Worm (Caenorhabditis elegans): ENCODE measurements around the gene ZK1010.12.

The ZK1010.12 gene

DNA sequence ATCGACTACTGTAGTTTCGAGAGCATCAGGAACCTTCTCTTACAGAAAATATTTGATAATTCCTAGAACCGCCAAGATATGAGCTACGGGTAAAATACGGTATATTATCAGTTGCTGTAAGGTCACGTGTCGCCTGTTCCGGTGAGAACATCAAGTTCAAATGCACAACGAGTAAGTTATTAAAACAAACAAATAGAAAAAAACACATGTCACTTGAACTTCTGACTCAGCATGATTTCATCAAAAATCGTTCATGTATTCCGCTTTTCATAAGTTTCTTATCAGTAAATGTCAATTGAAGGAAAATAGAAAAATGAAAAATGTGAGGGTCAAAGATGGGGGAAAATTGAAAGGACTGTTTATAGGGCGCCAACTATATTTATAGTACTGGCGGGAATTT lies 30.4 kb upstream of the ZK1010.12 start:
- TF ChIP-seq fax-1 (tag; optimal IDR thresholded peaks at IDR 0.05) = no peak
- TF ChIP-seq pros-1 (tag; optimal IDR thresholded peaks at IDR 0.05) = no peak
- TF ChIP-seq pha-2 (tag; optimal IDR thresholded peaks at IDR 0.05) = no peak
- no peak for TF ChIP-seq ets-4 (tag; optimal IDR thresholded peaks at IDR 0.05)
- TF ChIP-seq ceh-30 (tag; optimal IDR thresholded peaks at IDR 0.05) = no peak
- TF ChIP-seq ceh-45 (GFP tag; IDR thresholded peaks at IDR 0.05) = no peak
- no peak for TF ChIP-seq lin-11 (tag; optimal IDR thresholded peaks at IDR 0.05)
- TF ChIP-seq nhr-232 (tag; optimal IDR thresholded peaks at IDR 0.05) = no peak
- no peak for TF ChIP-seq fkh-6 (tag; optimal IDR thresholded peaks at IDR 0.05)
- TF ChIP-seq sox-4 (tag; optimal IDR thresholded peaks at IDR 0.05) = no peak
- TF ChIP-seq hlh-15 (tag; optimal IDR thresholded peaks at IDR 0.05) = no peak
- no peak for TF ChIP-seq ceh-34 (tag; optimal IDR thresholded peaks at IDR 0.05)
- TF ChIP-seq ceh-24 (tag; optimal IDR thresholded peaks at IDR 0.05) = no peak
- TF ChIP-seq ceh-2 (tag; optimal IDR thresholded peaks at IDR 0.05) = no peak
- no peak for TF ChIP-seq ceh-19 (GFP tag; optimal IDR thresholded peaks at IDR 0.05)
- no peak for TF ChIP-seq ttx-3 (tag; optimal IDR thresholded peaks at IDR 0.05)
- no peak for TF ChIP-seq sox-2 (GFP tag; IDR thresholded peaks at IDR 0.05)

DNA sequence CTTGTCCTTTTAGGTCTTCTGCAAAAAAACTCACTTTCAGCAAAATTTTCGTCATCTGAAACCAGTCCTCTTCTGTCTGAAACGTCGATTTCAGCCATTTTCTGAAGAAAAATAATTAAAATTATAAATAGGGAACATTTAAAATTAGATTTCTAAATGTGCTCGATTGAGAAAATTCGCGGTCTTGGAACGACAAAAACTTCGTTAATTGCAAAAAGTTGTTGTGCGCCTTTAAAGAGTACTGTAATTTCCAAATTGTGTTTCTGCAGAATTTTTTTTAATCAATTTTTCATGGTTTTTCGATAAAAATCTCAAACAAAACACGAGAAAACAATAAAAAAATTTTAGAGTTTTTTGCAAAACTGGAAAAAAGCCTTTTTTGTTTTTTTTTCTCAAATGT lies 24.2 kb upstream of the ZK1010.12 start, which contains the start of gene ttm-1:
Gene ttm-1 (minus strand): TSS at position 101 of the 400 bp plus-strand sequence.
- TF ChIP-seq gmeb-2 (tag; optimal IDR thresholded peaks at IDR 0.05) = no peak
- no peak for TF ChIP-seq lim-6 (tag; optimal IDR thresholded peaks at IDR 0.05)
- no peak for TF ChIP-seq ceh-6 (GFP tag; optimal IDR thresholded peaks at IDR 0.05)
- TF ChIP-seq elt-2 (tag; optimal IDR thresholded peaks at IDR 0.05) = no peak
- no peak for TF ChIP-seq pha-2 (tag; optimal IDR thresholded peaks at IDR 0.05)
- TF ChIP-seq syd-9 (tag; optimal IDR thresholded peaks at IDR 0.05) = no peak
- TF ChIP-seq ama-1 (optimal IDR thresholded peaks at IDR 0.05) = no peak
- TF ChIP-seq pha-4 (tag; optimal IDR thresholded peaks at IDR 0.05) = no peak
- no peak for TF ChIP-seq sox-4 (tag; optimal IDR thresholded peaks at IDR 0.05)
- no peak for TF ChIP-seq ahr-1 (tag; optimal IDR thresholded peaks at IDR 0.05)
- TF ChIP-seq unc-55 (GFP tag; optimal IDR thresholded peaks at IDR 0.05) = no peak
- TF ChIP-seq ceh-2 (tag; optimal IDR thresholded peaks at IDR 0.05) = no peak
- no peak for TF ChIP-seq F13H6.1 (tag; optimal IDR thresholded peaks at IDR 0.05)
- TF ChIP-seq hlh-15 (tag; optimal IDR thresholded peaks at IDR 0.05) = no peak
- TF ChIP-seq fkh-6 (tag; optimal IDR thresholded peaks at IDR 0.05) = no peak
- no peak for TF ChIP-seq pat-9 (tag; optimal IDR thresholded peaks at IDR 0.05)

DNA sequence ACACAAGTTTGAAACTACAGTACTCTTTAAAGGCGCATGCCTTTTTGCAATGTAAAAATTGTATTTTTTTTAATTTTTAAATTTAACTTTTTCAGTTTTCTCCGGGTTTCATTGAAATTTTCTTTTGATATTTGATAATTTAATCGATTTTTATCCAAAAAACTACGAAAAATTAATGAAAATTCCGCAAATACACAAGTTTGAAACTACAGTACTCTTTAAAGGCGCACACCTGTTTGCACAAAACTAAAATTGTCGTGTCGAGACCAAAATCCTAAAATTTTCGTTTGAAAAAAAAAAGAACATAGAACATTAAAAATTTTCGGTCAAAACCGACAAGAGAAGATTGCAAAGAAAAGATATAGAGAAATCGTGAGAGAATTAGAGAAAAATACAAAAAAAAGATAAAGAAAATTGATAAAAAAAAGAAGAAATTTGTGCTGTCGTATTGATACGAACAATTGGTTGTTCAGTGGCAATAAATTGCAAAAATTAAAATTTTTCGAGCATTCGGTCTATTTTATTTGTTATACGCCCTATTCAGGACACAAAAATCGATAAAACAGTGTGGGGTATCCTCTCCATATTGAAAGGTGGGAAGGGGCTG lies 23.6 kb upstream of the ZK1010.12 start:
- TF ChIP-seq elt-2 (tag; optimal IDR thresholded peaks at IDR 0.05) (peak; percentile 64), unc-86 (tag; optimal IDR thresholded peaks at IDR 0.05) (no peak)

DNA sequence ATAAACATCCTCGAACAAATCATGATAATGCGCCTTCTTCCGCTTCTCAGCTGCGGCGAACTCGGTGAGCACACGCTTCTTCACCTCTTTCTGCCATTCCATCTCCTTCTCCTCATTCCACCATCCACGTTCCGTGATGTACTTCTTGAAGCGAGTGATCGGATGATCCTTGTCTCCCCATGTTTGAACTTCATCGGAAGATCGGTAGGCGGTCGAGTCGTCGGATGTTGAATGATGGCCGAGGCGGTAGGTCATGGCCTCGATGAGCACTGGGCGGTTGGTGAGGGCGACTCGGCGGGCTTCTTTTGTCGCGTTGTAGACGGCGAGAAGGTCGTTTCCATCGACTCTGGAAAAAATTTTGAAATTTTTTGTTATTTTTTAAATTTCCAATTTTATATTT lies 22.8 kb upstream of the ZK1010.12 start:
- TF ChIP-seq C08G9.2 (tag; optimal IDR thresholded peaks at IDR 0.05) (no peak), elt-2 (tag; optimal IDR thresholded peaks at IDR 0.05) (no peak), fkh-6 (tag; optimal IDR thresholded peaks at IDR 0.05) (no peak), zip-5 (tag; optimal IDR thresholded peaks at IDR 0.05) (no peak), T23F11.4 (GFP tag; optimal IDR thresholded peaks at IDR 0.05) (no peak), syd-9 (tag; optimal IDR thresholded peaks at IDR 0.05) (no peak), unc-42 (tag; optimal IDR thresholded peaks at IDR 0.05) (no peak), hlh-30 (tag; optimal IDR thresholded peaks at IDR 0.05; ENCODE audit: insufficient read depth) (no peak), pag-3 (tag; optimal IDR thresholded peaks at IDR 0.05; ENCODE audit: borderline replicate concordance) (no peak), dve-1 (tag; optimal IDR thresholded peaks at IDR 0.05) (no peak), K09A11.1 (tag; optimal IDR thresholded peaks at IDR 0.05; ENCODE audit: insufficient read depth) (no peak), ceh-31 (tag; optimal IDR thresholded peaks at IDR 0.05) (no peak), elt-4 (tag; optimal IDR thresholded peaks at IDR 0.05) (no peak), ama-1 (optimal IDR thresholded peaks at IDR 0.05) (no peak), C38D4.7 (GFP tag; optimal IDR thresholded peaks at IDR 0.05) (no peak), pqm-1 (tag; optimal IDR thresholded peaks at IDR 0.05) (no peak), pha-2 (tag; optimal IDR thresholded peaks at IDR 0.05) (no peak)

All from whole organism, late embryonic.